Worm (Caenorhabditis elegans): ENCODE results near the gene rap-1.

Gene rap-1

DNA sequence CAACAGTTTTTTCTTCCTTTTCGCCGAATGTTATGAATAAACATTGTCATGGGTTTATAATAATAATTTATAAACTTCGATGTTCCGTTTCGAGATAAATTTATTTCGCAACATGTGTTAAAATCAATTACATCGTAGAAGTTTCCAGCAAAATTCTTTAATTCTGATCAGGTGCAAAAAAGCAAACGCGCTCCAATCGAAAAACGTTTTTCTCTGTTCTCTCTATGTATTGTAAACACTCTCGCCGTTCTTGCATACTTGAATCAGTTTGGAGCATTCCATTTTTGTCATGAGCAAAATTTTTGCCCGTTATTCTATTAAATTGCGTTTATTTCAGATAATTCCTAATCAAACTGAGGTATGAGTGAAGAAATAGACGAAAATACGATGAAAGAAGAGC lies 24.9 kb downstream of the rap-1 start, which contains the start of gene rad-54.L2:
Gene rad-54.L2, plus strand, starts transcription at position 332 of the 400 bp plus-strand sequence.
- TF ChIP-seq ceh-48 (tag; optimal IDR thresholded peaks at IDR 0.05) (no peak), pqm-1 (tag; optimal IDR thresholded peaks at IDR 0.05) (no peak), nfya-1 (tag; optimal IDR thresholded peaks at IDR 0.05) (peak; percentile 0), hlh-15 (tag; optimal IDR thresholded peaks at IDR 0.05) (no peak), ceh-19 (GFP tag; optimal IDR thresholded peaks at IDR 0.05) (no peak), ttx-3 (tag; optimal IDR thresholded peaks at IDR 0.05) (no peak), syd-9 (tag; optimal IDR thresholded peaks at IDR 0.05) (no peak), odd-2 (tag; optimal IDR thresholded peaks at IDR 0.05) (no peak), ceh-22 (tag; optimal IDR thresholded peaks at IDR 0.05) (no peak), hlh-30 (tag; optimal IDR thresholded peaks at IDR 0.05; ENCODE audit: insufficient read depth) (peak; percentile 55), ceh-6 (GFP tag; optimal IDR thresholded peaks at IDR 0.05) (no peak), unc-55 (GFP tag; optimal IDR thresholded peaks at IDR 0.05) (peak; percentile 62), ceh-31 (tag; optimal IDR thresholded peaks at IDR 0.05) (peak; percentile 40), sox-2 (GFP tag; IDR thresholded peaks at IDR 0.05) (no peak), pha-4 (tag; optimal IDR thresholded peaks at IDR 0.05) (no peak), C08G9.2 (tag; optimal IDR thresholded peaks at IDR 0.05) (no peak), gmeb-2 (tag; optimal IDR thresholded peaks at IDR 0.05) (no peak), dve-1 (tag; optimal IDR thresholded peaks at IDR 0.05) (no peak), pax-1 (tag; optimal IDR thresholded peaks at IDR 0.05) (peak; percentile 46), madf-2 (tag; optimal IDR thresholded peaks at IDR 0.05) (no peak)

- TF ChIP-seq nhr-232 (tag; optimal IDR thresholded peaks at IDR 0.05), result no peak
- TF ChIP-seq syd-9 (tag; optimal IDR thresholded peaks at IDR 0.05), result no peak
- no peak for TF ChIP-seq elt-2 (tag; optimal IDR thresholded peaks at IDR 0.05)
- no peak for TF ChIP-seq hlh-8 (tag; optimal IDR thresholded peaks at IDR 0.05)
- TF ChIP-seq pag-3 (tag; optimal IDR thresholded peaks at IDR 0.05; ENCODE audit: borderline replicate concordance), result no peak
- no peak for TF ChIP-seq hlh-15 (tag; optimal IDR thresholded peaks at IDR 0.05)
- no peak for TF ChIP-seq ceh-48 (tag; optimal IDR thresholded peaks at IDR 0.05)
- TF ChIP-seq pax-1 (tag; optimal IDR thresholded peaks at IDR 0.05), result no peak
- TF ChIP-seq T23F11.4 (GFP tag; optimal IDR thresholded peaks at IDR 0.05), result no peak
- no peak for TF ChIP-seq nfya-1 (tag; optimal IDR thresholded peaks at IDR 0.05)
- TF ChIP-seq unc-3 (GFP tag; conservative IDR thresholded peaks at IDR 0.05), result no peak
- TF ChIP-seq unc-3 (tag; optimal IDR thresholded peaks at IDR 0.05), result no peak
- no peak for TF ChIP-seq ref-2 (tag; optimal IDR thresholded peaks at IDR 0.05)
- no peak for TF ChIP-seq unc-86 (tag; optimal IDR thresholded peaks at IDR 0.05)
- no peak for TF ChIP-seq madf-2 (tag; optimal IDR thresholded peaks at IDR 0.05)
Measured at ce11 chrIV:8892558-8892957, 26.1 kb downstream of the rap-1 start, which contains the start of gene C27B7.2. C27B7.2 (plus strand) TSS chrIV:8892858.

ce11 chrIV:8891131-8891530 lies 27.6 kb downstream of the rap-1 start, which contains the start of gene spr-2:
spr-2 (plus strand) TSS chrIV:8891462.
- TF ChIP-seq Y22D7AL.16 (tag; optimal IDR thresholded peaks at IDR 0.05), result no peak
- TF ChIP-seq fkh-6 (tag; optimal IDR thresholded peaks at IDR 0.05), result no peak
- TF ChIP-seq zip-5 (tag; optimal IDR thresholded peaks at IDR 0.05), result no peak
- no peak for TF ChIP-seq F13H6.1 (tag; optimal IDR thresholded peaks at IDR 0.05)
- no peak for TF ChIP-seq ttx-3 (tag; optimal IDR thresholded peaks at IDR 0.05)
- peak; percentile 36 for TF ChIP-seq unc-86 (tag; optimal IDR thresholded peaks at IDR 0.05)
- peak; percentile 8 for TF ChIP-seq fkh-10 (GFP tag; optimal IDR thresholded peaks at IDR 0.05)
- TF ChIP-seq ceh-14 (tag; optimal IDR thresholded peaks at IDR 0.05), result peak; percentile 17
- TF ChIP-seq ceh-31 (tag; optimal IDR thresholded peaks at IDR 0.05), result peak; percentile 16
- peak; percentile 13 for TF ChIP-seq ceh-30 (tag; optimal IDR thresholded peaks at IDR 0.05)
- no peak for TF ChIP-seq dmd-4 (tag; optimal IDR thresholded peaks at IDR 0.05; ENCODE audit: borderline replicate concordance)
- TF ChIP-seq rnt-1 (tag; optimal IDR thresholded peaks at IDR 0.05), result no peak
- no peak for TF ChIP-seq pqm-1 (tag; optimal IDR thresholded peaks at IDR 0.05)
- no peak for TF ChIP-seq madf-2 (tag; optimal IDR thresholded peaks at IDR 0.05)
- TF ChIP-seq pat-9 (tag; optimal IDR thresholded peaks at IDR 0.05), result no peak
- no peak for TF ChIP-seq ama-1 (optimal IDR thresholded peaks at IDR 0.05)
- no peak for TF ChIP-seq ahr-1 (tag; optimal IDR thresholded peaks at IDR 0.05)
- TF ChIP-seq hlh-30 (tag; optimal IDR thresholded peaks at IDR 0.05; ENCODE audit: insufficient read depth), result peak; percentile 21
- TF ChIP-seq sdc-2 (tag; optimal IDR thresholded peaks at IDR 0.05), result no peak
- TF ChIP-seq syd-9 (tag; optimal IDR thresholded peaks at IDR 0.05), result no peak
- TF ChIP-seq fax-1 (tag; optimal IDR thresholded peaks at IDR 0.05), result no peak
- TF ChIP-seq unc-42 (tag; optimal IDR thresholded peaks at IDR 0.05), result peak; percentile 85
- TF ChIP-seq ztf-16 (tag; optimal IDR thresholded peaks at IDR 0.05), result no peak
- TF ChIP-seq mec-3 (tag; optimal IDR thresholded peaks at IDR 0.05; ENCODE audit: borderline replicate concordance), result no peak
- TF ChIP-seq sox-4 (tag; optimal IDR thresholded peaks at IDR 0.05), result no peak
- TF ChIP-seq ceh-9 (tag; optimal IDR thresholded peaks at IDR 0.05), result no peak
- TF ChIP-seq unc-3 (GFP tag; conservative IDR thresholded peaks at IDR 0.05), result no peak
- TF ChIP-seq unc-3 (tag; optimal IDR thresholded peaks at IDR 0.05), result no peak
- TF ChIP-seq ceh-18 (tag; optimal IDR thresholded peaks at IDR 0.05), result no peak

Data from whole organism, late embryonic.